Worm (Caenorhabditis elegans): Measurements from ENCODE around the gene grl-28.

DNA sequence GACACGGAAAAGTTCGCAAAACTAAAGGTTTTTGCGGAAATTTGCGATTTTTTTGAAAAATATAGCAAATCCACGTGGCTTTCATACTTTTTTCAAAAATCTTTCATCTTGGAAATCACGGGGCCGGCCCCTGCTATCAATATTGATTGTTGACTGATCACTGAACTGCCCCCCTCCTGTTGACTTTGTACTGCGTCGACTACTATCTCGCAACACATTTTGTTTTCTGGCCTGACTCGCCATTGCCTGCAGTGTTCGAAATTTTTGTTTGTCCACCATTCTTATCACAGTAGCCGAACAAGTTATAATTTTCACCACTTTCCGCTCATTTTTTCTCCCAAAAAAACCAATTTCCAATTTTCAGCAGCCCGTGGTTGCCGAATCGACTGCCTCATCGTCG is 29.4 kb upstream of the grl-28 start:
- TF ChIP-seq nhr-237 (tag; optimal IDR thresholded peaks at IDR 0.05) (no peak), unc-62 (GFP tag; optimal IDR thresholded peaks at IDR 0.05) (no peak)

Measured in whole organism, mixed stage, embryonic.